Fruit fly (Drosophila melanogaster): Measurements from ENCODE around the gene Fancm.

dm6 chr3R:21501263-21501824 lies 19.2 kb downstream of the Fancm start:
- no peak for TF ChIP-seq NFAT (GFP tag; IDR thresholded peaks at IDR 0.05)
- TF ChIP-seq slou (GFP tag; optimal IDR thresholded peaks at IDR 0.05): no peak
- no peak for TF ChIP-seq Hey (tag; optimal IDR thresholded peaks at IDR 0.05)
- peak; percentile 90 for TF ChIP-seq abd-A (tag; optimal IDR thresholded peaks at IDR 0.05)
- peak; percentile 58 for TF ChIP-seq run (tag; optimal IDR thresholded peaks at IDR 0.05)
- no peak for TF ChIP-seq Hmr (GFP tag; optimal IDR thresholded peaks at IDR 0.05)
- no peak for TF ChIP-seq pum (GFP tag; optimal IDR thresholded peaks at IDR 0.05)
- no peak for TF ChIP-seq CG9727 (GFP tag; optimal IDR thresholded peaks at IDR 0.05)

Measured in whole organism, embryonic.